Worm (Caenorhabditis elegans): ENCODE measurements around the gene K09E2.2.

The K09E2.2 gene

DNA sequence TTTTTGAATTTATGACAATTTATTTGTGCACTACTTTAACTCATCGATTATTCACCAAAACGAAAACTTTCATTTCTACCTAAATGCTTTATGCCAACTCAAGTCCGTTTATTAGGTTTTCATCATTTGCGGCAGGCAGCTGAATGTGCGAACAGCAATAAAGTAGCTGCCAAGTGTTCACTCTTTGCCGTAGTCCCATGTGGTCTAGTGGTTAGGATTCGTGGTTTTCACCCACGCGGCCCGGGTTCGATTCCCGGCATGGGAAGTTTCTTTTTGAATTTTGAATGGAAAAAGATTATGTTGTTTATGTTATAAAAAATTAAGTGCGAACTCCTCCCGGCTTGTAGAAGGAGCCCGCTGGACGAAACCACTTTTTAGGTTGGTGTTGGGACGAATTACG is 26.6 kb upstream of the K09E2.2 start:
- TF ChIP-seq hmg-4 (GFP tag; optimal IDR thresholded peaks at IDR 0.05): peak; percentile 89
- TF ChIP-seq ceh-36 (tag; optimal IDR thresholded peaks at IDR 0.05): peak; percentile 85
- peak; percentile 43 for TF ChIP-seq hmbx-1 (tag; optimal IDR thresholded peaks at IDR 0.05)
- peak; percentile 93 for TF ChIP-seq sea-1 (GFP tag; conservative IDR thresholded peaks at IDR 0.05)
- peak; percentile 76 for TF ChIP-seq ceh-13 (GFP tag; optimal IDR thresholded peaks at IDR 0.05)
- TF ChIP-seq ets-7 (tag; optimal IDR thresholded peaks at IDR 0.05): peak; percentile 39
- no peak for TF ChIP-seq ama-1 (optimal IDR thresholded peaks at IDR 0.05)
- peak; percentile 71 for TF ChIP-seq B0310.2 (tag; optimal IDR thresholded peaks at IDR 0.05)
- TF ChIP-seq scrt-1 (GFP tag; IDR thresholded peaks at IDR 0.05): peak; percentile 89
- peak; percentile 89 for TF ChIP-seq aly-1 (tag; optimal IDR thresholded peaks at IDR 0.05)
- TF ChIP-seq flt-1 (GFP tag; IDR thresholded peaks at IDR 0.05): peak; percentile 91
- TF ChIP-seq tbx-11 (GFP tag; IDR thresholded peaks at IDR 0.05): peak; percentile 89
- peak; percentile 81 for TF ChIP-seq F13C5.2 (tag; optimal IDR thresholded peaks at IDR 0.05)
- peak; percentile 92 for TF ChIP-seq pes-1 (GFP tag; IDR thresholded peaks at IDR 0.05)
- TF ChIP-seq tra-4 (tag; optimal IDR thresholded peaks at IDR 0.05): peak; percentile 66
- peak; percentile 80 for TF ChIP-seq tbx-37 (GFP tag; conservative IDR thresholded peaks at IDR 0.05)
- TF ChIP-seq hnd-1 (tag; optimal IDR thresholded peaks at IDR 0.05): peak; percentile 70

DNA sequence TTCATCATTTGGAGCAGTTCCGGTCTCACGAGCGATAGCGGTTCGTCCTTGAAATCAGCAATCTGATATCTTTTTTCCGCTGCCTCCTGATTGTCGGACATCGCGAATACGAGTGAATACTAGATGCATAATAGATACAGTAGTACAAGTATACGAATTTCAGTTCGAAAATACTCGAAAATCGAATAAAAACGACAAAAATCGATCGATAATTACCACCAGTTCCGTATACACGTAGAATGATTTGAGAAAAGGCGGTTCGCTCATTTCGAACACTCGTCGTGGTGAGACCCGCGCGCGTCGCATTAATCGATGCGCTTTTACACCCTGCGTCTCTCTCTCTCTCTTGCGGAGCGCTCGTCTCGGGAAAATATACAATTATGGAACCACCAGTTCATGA is 25.9 kb upstream of the K09E2.2 start, which contains the start of gene F12D9.2:
Gene F12D9.2, minus strand, starts transcription at position 101 of the 400 bp plus-strand sequence.
- TF ChIP-seq tra-4 (tag; optimal IDR thresholded peaks at IDR 0.05) (no peak), B0310.2 (tag; optimal IDR thresholded peaks at IDR 0.05) (no peak), pes-1 (GFP tag; IDR thresholded peaks at IDR 0.05) (no peak), ama-1 (optimal IDR thresholded peaks at IDR 0.05) (no peak), scrt-1 (GFP tag; IDR thresholded peaks at IDR 0.05) (no peak), F13C5.2 (tag; optimal IDR thresholded peaks at IDR 0.05) (no peak), aly-1 (tag; optimal IDR thresholded peaks at IDR 0.05) (no peak), tbx-11 (GFP tag; IDR thresholded peaks at IDR 0.05) (no peak), hmbx-1 (tag; optimal IDR thresholded peaks at IDR 0.05) (no peak), hnd-1 (tag; optimal IDR thresholded peaks at IDR 0.05) (no peak), hmg-4 (GFP tag; optimal IDR thresholded peaks at IDR 0.05) (no peak), ets-7 (tag; optimal IDR thresholded peaks at IDR 0.05) (no peak), sea-1 (GFP tag; conservative IDR thresholded peaks at IDR 0.05) (no peak), tbx-37 (GFP tag; conservative IDR thresholded peaks at IDR 0.05) (no peak), ceh-13 (GFP tag; optimal IDR thresholded peaks at IDR 0.05) (no peak), flt-1 (GFP tag; IDR thresholded peaks at IDR 0.05) (no peak)

DNA sequence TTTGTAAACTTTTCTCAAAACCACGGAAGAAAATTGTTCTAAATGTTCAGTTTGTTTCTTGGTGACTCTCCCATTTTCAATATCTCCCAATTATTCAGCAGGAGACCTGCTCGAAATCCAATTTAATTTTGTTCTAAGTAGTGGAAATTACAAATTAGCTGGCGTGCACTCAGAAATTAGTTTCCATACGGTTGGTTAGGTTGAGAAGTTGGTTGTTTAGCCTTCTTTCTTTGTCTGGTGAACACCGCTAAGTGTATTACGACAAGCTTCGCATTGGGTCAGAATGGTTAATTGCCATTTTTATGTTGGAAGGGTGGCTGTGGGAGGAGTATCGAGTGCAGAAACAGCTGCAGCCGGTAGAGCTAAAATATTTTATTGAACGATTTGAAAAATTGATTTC is 24.3 kb upstream of the K09E2.2 start:
- TF ChIP-seq hmg-4 (GFP tag; optimal IDR thresholded peaks at IDR 0.05) (no peak), aly-1 (tag; optimal IDR thresholded peaks at IDR 0.05) (no peak), F13C5.2 (tag; optimal IDR thresholded peaks at IDR 0.05) (no peak), tbx-37 (GFP tag; conservative IDR thresholded peaks at IDR 0.05) (no peak), ets-7 (tag; optimal IDR thresholded peaks at IDR 0.05) (no peak), ceh-36 (tag; optimal IDR thresholded peaks at IDR 0.05) (no peak), sea-1 (GFP tag; conservative IDR thresholded peaks at IDR 0.05) (no peak), scrt-1 (GFP tag; IDR thresholded peaks at IDR 0.05) (no peak), hnd-1 (tag; optimal IDR thresholded peaks at IDR 0.05) (no peak)

DNA sequence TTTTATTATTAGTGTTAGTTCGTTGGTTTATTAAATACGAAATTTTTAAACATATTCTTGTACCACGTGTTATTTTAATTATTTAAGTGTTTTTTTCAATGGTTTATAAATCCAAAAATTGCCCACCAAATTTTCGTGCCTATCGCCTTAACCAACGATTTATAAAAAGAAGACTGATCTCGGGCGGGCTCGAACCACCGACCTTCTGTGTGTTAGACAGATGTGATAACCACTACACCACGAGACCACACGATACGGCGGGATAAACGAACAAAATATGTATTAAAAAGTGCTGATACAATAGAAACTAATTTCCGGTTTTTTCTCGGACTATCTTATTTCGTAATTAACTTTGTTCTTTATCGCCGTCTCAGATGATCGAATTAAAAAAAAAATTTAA is 22.3 kb upstream of the K09E2.2 start:
- no peak for TF ChIP-seq tbx-11 (GFP tag; IDR thresholded peaks at IDR 0.05)
- TF ChIP-seq tbx-37 (GFP tag; conservative IDR thresholded peaks at IDR 0.05): no peak
- TF ChIP-seq ceh-13 (GFP tag; optimal IDR thresholded peaks at IDR 0.05): peak; percentile 35
- no peak for TF ChIP-seq hnd-1 (tag; optimal IDR thresholded peaks at IDR 0.05)
- TF ChIP-seq pes-1 (GFP tag; IDR thresholded peaks at IDR 0.05): peak; percentile 77

- TF ChIP-seq hnd-1 (tag; optimal IDR thresholded peaks at IDR 0.05) (no peak), hmbx-1 (tag; optimal IDR thresholded peaks at IDR 0.05) (no peak), ceh-13 (GFP tag; optimal IDR thresholded peaks at IDR 0.05) (no peak), aly-1 (tag; optimal IDR thresholded peaks at IDR 0.05) (no peak), B0310.2 (tag; optimal IDR thresholded peaks at IDR 0.05) (no peak), tbx-11 (GFP tag; IDR thresholded peaks at IDR 0.05) (no peak), tbx-37 (GFP tag; conservative IDR thresholded peaks at IDR 0.05) (no peak), tra-4 (tag; optimal IDR thresholded peaks at IDR 0.05) (no peak), ets-7 (tag; optimal IDR thresholded peaks at IDR 0.05) (no peak), ceh-36 (tag; optimal IDR thresholded peaks at IDR 0.05) (no peak), hmg-4 (GFP tag; optimal IDR thresholded peaks at IDR 0.05) (no peak), pes-1 (GFP tag; IDR thresholded peaks at IDR 0.05) (no peak), flt-1 (GFP tag; IDR thresholded peaks at IDR 0.05) (no peak), ama-1 (optimal IDR thresholded peaks at IDR 0.05) (no peak), sea-1 (GFP tag; conservative IDR thresholded peaks at IDR 0.05) (no peak), scrt-1 (GFP tag; IDR thresholded peaks at IDR 0.05) (no peak), F13C5.2 (tag; optimal IDR thresholded peaks at IDR 0.05) (no peak)
Measured at ce11 chrX:8656019-8656418, 16.8 kb upstream of the K09E2.2 start.

DNA sequence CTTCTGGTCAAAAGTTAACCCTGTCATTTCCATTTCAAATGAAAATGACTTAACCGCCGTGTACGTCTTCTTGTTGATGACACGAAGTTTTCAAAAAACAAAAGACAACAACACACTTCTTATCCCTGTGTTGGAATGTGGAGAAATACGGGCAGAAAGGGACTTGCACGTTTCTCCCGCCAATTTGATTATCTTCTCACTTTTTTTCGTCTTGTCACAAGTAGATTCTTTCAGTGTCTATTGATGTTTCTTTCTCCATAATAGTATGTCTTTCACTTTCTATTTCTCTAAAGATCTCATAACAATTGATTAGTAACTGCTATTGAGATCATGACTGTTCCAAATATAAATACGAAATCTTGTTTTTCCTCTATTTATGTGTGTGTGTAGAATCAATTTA is 13.3 kb upstream of the K09E2.2 start:
- TF ChIP-seq hnd-1 (tag; optimal IDR thresholded peaks at IDR 0.05) (no peak), tra-4 (tag; optimal IDR thresholded peaks at IDR 0.05) (no peak), ama-1 (optimal IDR thresholded peaks at IDR 0.05) (no peak), B0310.2 (tag; optimal IDR thresholded peaks at IDR 0.05) (no peak), ets-7 (tag; optimal IDR thresholded peaks at IDR 0.05) (no peak), sea-1 (GFP tag; conservative IDR thresholded peaks at IDR 0.05) (no peak), hmbx-1 (tag; optimal IDR thresholded peaks at IDR 0.05) (no peak), F13C5.2 (tag; optimal IDR thresholded peaks at IDR 0.05) (no peak), ceh-36 (tag; optimal IDR thresholded peaks at IDR 0.05) (no peak), tbx-11 (GFP tag; IDR thresholded peaks at IDR 0.05) (no peak), flt-1 (GFP tag; IDR thresholded peaks at IDR 0.05) (no peak), pes-1 (GFP tag; IDR thresholded peaks at IDR 0.05) (no peak), aly-1 (tag; optimal IDR thresholded peaks at IDR 0.05) (no peak), scrt-1 (GFP tag; IDR thresholded peaks at IDR 0.05) (no peak), tbx-37 (GFP tag; conservative IDR thresholded peaks at IDR 0.05) (no peak), hmg-4 (GFP tag; optimal IDR thresholded peaks at IDR 0.05) (no peak)

DNA sequence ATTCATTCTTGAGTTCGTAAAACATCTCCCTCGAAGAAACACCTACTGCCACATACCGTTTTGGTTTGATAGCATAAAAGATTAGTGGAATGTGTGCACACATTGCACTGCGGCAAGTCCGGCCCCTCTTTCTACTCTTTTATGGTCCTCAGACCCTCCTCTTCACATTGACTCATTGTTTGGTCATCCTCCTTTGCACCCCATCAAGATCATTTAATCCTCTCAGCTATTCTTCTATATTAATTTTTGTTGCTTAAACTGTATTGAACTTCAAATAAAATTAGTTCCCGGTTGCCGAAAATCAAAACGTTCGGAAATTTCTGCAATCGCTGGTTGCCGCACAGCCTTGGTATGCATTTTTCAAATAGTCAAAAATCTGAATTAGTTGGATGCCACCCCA is 12.5 kb upstream of the K09E2.2 start, which contains the start of gene rig-1:
Gene rig-1, plus strand, starts transcription at position 301 of the 400 bp plus-strand sequence.
- TF ChIP-seq F13C5.2 (tag; optimal IDR thresholded peaks at IDR 0.05): no peak
- TF ChIP-seq hmg-4 (GFP tag; optimal IDR thresholded peaks at IDR 0.05): no peak
- TF ChIP-seq ceh-36 (tag; optimal IDR thresholded peaks at IDR 0.05): no peak
- no peak for TF ChIP-seq tbx-11 (GFP tag; IDR thresholded peaks at IDR 0.05)
- TF ChIP-seq sea-1 (GFP tag; conservative IDR thresholded peaks at IDR 0.05): no peak
- no peak for TF ChIP-seq flt-1 (GFP tag; IDR thresholded peaks at IDR 0.05)
- TF ChIP-seq aly-1 (tag; optimal IDR thresholded peaks at IDR 0.05): no peak
- no peak for TF ChIP-seq hmbx-1 (tag; optimal IDR thresholded peaks at IDR 0.05)
- TF ChIP-seq tra-4 (tag; optimal IDR thresholded peaks at IDR 0.05): no peak
- no peak for TF ChIP-seq hnd-1 (tag; optimal IDR thresholded peaks at IDR 0.05)
- no peak for TF ChIP-seq B0310.2 (tag; optimal IDR thresholded peaks at IDR 0.05)
- no peak for TF ChIP-seq ama-1 (optimal IDR thresholded peaks at IDR 0.05)
- TF ChIP-seq ceh-13 (GFP tag; optimal IDR thresholded peaks at IDR 0.05): no peak
- TF ChIP-seq scrt-1 (GFP tag; IDR thresholded peaks at IDR 0.05): no peak
- TF ChIP-seq pes-1 (GFP tag; IDR thresholded peaks at IDR 0.05): no peak
